Worm (Caenorhabditis elegans) whole organism, L2 larva: Measurements from ENCODE around the gene srbc-54.

Source experiments
- alr-1 ChIP-seq: fragments of 150-350 bp; optimal IDR thresholded peaks from 2 replicates; lab custom pipeline; 2014; ENCODE audit warnings: missing biosample characterization, missing genetic modification characterization
- aly-2 ChIP-seq: fragments of 150-350 bp; optimal IDR thresholded peaks from 2 replicates; lab custom pipeline; 2014; ENCODE audit warnings: missing biosample characterization, missing genetic modification characterization
- dmd-4 ChIP-seq: sonication (generic microtip); optimal IDR thresholded peaks from 2 replicates; lab custom pipeline; 2017; ENCODE audit warnings: missing biosample characterization, missing genetic modification characterization
- lin-13 ChIP-seq: fragments of 150-350 bp; optimal IDR thresholded peaks from 2 replicates; lab custom pipeline; 2014; ENCODE audit warnings: missing biosample characterization, missing genetic modification reagents, missing genetic modification characterization
- lin-39 ChIP-seq: fragments of 150-350 bp; optimal IDR thresholded peaks from 2 replicates; lab custom pipeline; 2014; ENCODE audit warnings: missing biosample characterization, missing genetic modification reagents, missing genetic modification characterization
- lsy-2 ChIP-seq, 2 experiments: fragments of 150-350 bp in 1 of 2; sonication (generic microtip) in 1 of 2; optimal IDR thresholded peaks; 2 replicates each; lab custom pipeline; 2014 to 2017; ENCODE audit warnings: missing biosample characterization in 2 of 2, missing genetic modification characterization in 2 of 2
- nhr-25 ChIP-seq: fragments of 150-350 bp; sonication (generic microtip); optimal IDR thresholded peaks from 3 replicates; lab custom pipeline; 2014; ENCODE audit warnings: missing biosample characterization, missing genetic modification characterization
- sma-3 ChIP-seq: sonication (generic microtip); optimal IDR thresholded peaks from 2 replicates; lab custom pipeline; 2016; ENCODE audit warnings: missing genetic modification reagents, missing genetic modification characterization, missing compliant biosample characterization
- snpc-4 ChIP-seq: fragments of 150-350 bp; optimal IDR thresholded peaks from 2 replicates; lab custom pipeline; 2014; ENCODE audit warnings: missing biosample characterization, missing genetic modification characterization
- unc-55 ChIP-seq: fragments of 150-350 bp; sonication (generic microtip); optimal IDR thresholded peaks from 3 replicates; lab custom pipeline; 2014; ENCODE audit warnings: missing biosample characterization, missing genetic modification reagents, missing genetic modification characterization
- zag-1 ChIP-seq: fragments of 150-350 bp; optimal IDR thresholded peaks from 2 replicates; lab custom pipeline; 2014; ENCODE audit warnings: missing biosample characterization, missing genetic modification characterization
- ztf-4 ChIP-seq: fragments of 150-350 bp; optimal IDR thresholded peaks from 2 replicates; lab custom pipeline; 2014; ENCODE audit warnings: missing biosample characterization, missing genetic modification characterization

DNA sequence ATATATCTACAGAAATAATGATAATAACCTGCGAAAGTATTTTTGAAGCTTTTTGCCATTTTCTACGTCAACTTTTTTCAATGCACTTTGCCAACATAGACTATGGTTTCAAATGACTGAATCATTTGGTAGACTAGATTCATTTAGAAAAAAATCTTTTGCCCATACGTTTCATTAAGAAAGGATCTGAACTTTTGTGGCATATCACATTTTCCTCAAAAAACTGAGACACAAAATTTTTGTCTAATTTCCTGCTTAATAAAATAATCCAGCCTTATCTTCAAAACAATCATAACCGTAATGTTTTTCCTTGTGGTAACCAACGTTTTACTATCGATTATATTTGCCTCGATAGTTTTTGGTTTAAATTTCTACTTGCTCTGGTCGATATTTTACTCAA lies 7.4 kb downstream of the srbc-54 start, which contains the start of gene srbc-51:
- no peak for TF ChIP-seq lin-13
- TF ChIP-seq ztf-4: no peak
- TF ChIP-seq sma-3 (GFP tag; lab: Kevin White, UChicago): no peak
- no peak for TF ChIP-seq aly-2 (tag; lab: Kevin White, UChicago)
- TF ChIP-seq alr-1 (tag; lab: Kevin White, UChicago): no peak
- no peak for TF ChIP-seq lsy-2 (tag; optimal IDR thresholded peaks at IDR 0.05; lab: Kevin White, UChicago)
- TF ChIP-seq snpc-4: no peak
- TF ChIP-seq unc-55 (GFP tag; lab: Kevin White, UChicago): no peak
- TF ChIP-seq dmd-4 (tag; lab: Kevin White, UChicago): no peak
- TF ChIP-seq lin-39 (tag; lab: Kevin White, UChicago): no peak
- TF ChIP-seq zag-1 (tag; lab: Kevin White, UChicago): no peak
- no peak for TF ChIP-seq nhr-25 (tag; lab: Kevin White, UChicago)
